Fruit fly (Drosophila melanogaster) whole organism, embryonic: ENCODE results near the gene CG13367.
A peak's percentile ranks its signal among the peaks of the same experiment; 100 is the strongest.

Experiments
- Antp ChIP-seq: fragments of 200-800 bp; sonication (Bioruptor generic); optimal IDR thresholded peaks from 3 replicates; lab custom pipeline; 2016; ENCODE audit warnings: missing biosample characterization, missing genetic modification characterization
- Bdp1 ChIP-seq: fragments of 200-800 bp; sonication (Bioruptor generic); optimal IDR thresholded peaks from 3 replicates; lab custom pipeline; 2016; ENCODE audit warnings: missing biosample characterization, missing genetic modification characterization
- Bgb ChIP-seq: fragments of 200-800 bp; sonication (Bioruptor generic); IDR thresholded peaks from 2 replicates; pipeline ENCODE4 v1.3.6; 2022; ENCODE audit warnings: missing biosample characterization, missing genetic modification characterization; ENCODE audit not compliant: partially characterized antibody
- CG10274 ChIP-seq: fragments of 200-800 bp; sonication (Bioruptor generic); optimal IDR thresholded peaks from 3 replicates; lab custom pipeline; 2017; ENCODE audit warnings: missing biosample characterization, mild to moderate bottlenecking, missing genetic modification characterization
- CG10959 ChIP-seq: fragments of 200-800 bp; sonication (Bioruptor generic); IDR thresholded peaks from 2 replicates; pipeline ENCODE4 v1.3.6; 2022; ENCODE audit warnings: missing biosample characterization, missing genetic modification characterization
- CG11560 ChIP-seq: fragments of 200-800 bp; sonication (Bioruptor generic); IDR thresholded peaks from 3 replicates; pipeline ENCODE4 v1.3.6; 2022; ENCODE audit warnings: missing biosample characterization, missing genetic modification characterization
- CG1233 ChIP-seq: fragments of 200-800 bp; sonication (Bioruptor generic); optimal IDR thresholded peaks from 4 replicates; lab custom pipeline; 2018; ENCODE audit warnings: missing biosample characterization, mild to moderate bottlenecking, missing genetic modification characterization
- CG14710 ChIP-seq: fragments of 200-800 bp; sonication (Bioruptor generic); optimal IDR thresholded peaks from 3 replicates; lab custom pipeline; 2019; ENCODE audit warnings: missing biosample characterization, mild to moderate bottlenecking, missing genetic modification characterization, moderate library complexity
- CG1603 ChIP-seq: fragments of 200-800 bp; sonication (Bioruptor generic); optimal IDR thresholded peaks from 2 replicates; lab custom pipeline; 2019; ENCODE audit warnings: missing biosample characterization, mild to moderate bottlenecking, missing genetic modification characterization, moderate library complexity
- CG18619 ChIP-seq: fragments of 200-800 bp; sonication (Bioruptor generic); optimal IDR thresholded peaks from 3 replicates; lab custom pipeline; 2017; ENCODE audit warnings: missing biosample characterization, mild to moderate bottlenecking, missing genetic modification characterization
- CG2120 ChIP-seq: fragments of 200-800 bp; sonication (Bioruptor generic); optimal IDR thresholded peaks from 3 replicates; lab custom pipeline; 2016; ENCODE audit warnings: missing biosample characterization, missing genetic modification characterization
- CG2199 ChIP-seq: fragments of 200-800 bp; sonication (Bioruptor generic); IDR thresholded peaks from 3 replicates; pipeline ENCODE4 v1.3.6; 2022; ENCODE audit warnings: missing biosample characterization, missing genetic modification characterization
- CG3163 ChIP-seq: fragments of 200-800 bp; sonication (Bioruptor generic); optimal IDR thresholded peaks from 3 replicates; lab custom pipeline; 2016; ENCODE audit warnings: missing biosample characterization, missing genetic modification characterization
- CG32532 ChIP-seq: fragments of 200-800 bp; sonication (Bioruptor generic); IDR thresholded peaks from 2 replicates; pipeline ENCODE4 v1.3.6; 2022; ENCODE audit warnings: missing biosample characterization, missing genetic modification characterization
- CG32767 ChIP-seq: fragments of 200-800 bp; sonication (Bioruptor generic); IDR thresholded peaks from 2 replicates; pipeline ENCODE4 v1.3.6; 2022; ENCODE audit warnings: missing biosample characterization, missing genetic modification characterization
- CG3726 ChIP-seq: fragments of 200-800 bp; sonication (Bioruptor generic); IDR thresholded peaks from 3 replicates; pipeline ENCODE4, ENCODE4 v1.3.6; 2022; ENCODE audit warnings: missing biosample characterization, missing genetic modification characterization
- CG6175 ChIP-seq: fragments of 200-800 bp; sonication (Bioruptor generic); IDR thresholded peaks from 3 replicates; pipeline ENCODE4 v1.3.6; 2022; ENCODE audit warnings: missing biosample characterization, missing genetic modification characterization
- CG9797 ChIP-seq: fragments of 200-800 bp; sonication (Bioruptor generic); optimal IDR thresholded peaks from 3 replicates; lab custom pipeline; 2018; ENCODE audit warnings: missing biosample characterization, mild to moderate bottlenecking, missing genetic modification characterization
- CG9932 ChIP-seq: fragments of 200-800 bp; sonication (Bioruptor generic); IDR thresholded peaks from 2 replicates; pipeline ENCODE4 v1.3.6; 2022; ENCODE audit warnings: missing biosample characterization, missing genetic modification characterization
- CkIIα-i1 ChIP-seq: fragments of 200-800 bp; sonication (Bioruptor generic); IDR thresholded peaks from 2 replicates; pipeline ENCODE4 v1.3.6; 2022; ENCODE audit warnings: missing biosample characterization, missing genetic modification characterization
- Doc3 ChIP-seq: fragments of 200-800 bp; sonication (Bioruptor generic); IDR thresholded peaks from 3 replicates; pipeline ENCODE4 v1.3.6; 2022; ENCODE audit warnings: missing biosample characterization, missing genetic modification characterization; ENCODE audit not compliant: partially characterized antibody
- Elba2 ChIP-seq: fragments of 200-800 bp; sonication (Bioruptor generic); optimal IDR thresholded peaks from 3 replicates; lab custom pipeline; 2016; ENCODE audit warnings: missing biosample characterization, missing genetic modification characterization
- Hey ChIP-seq: fragments of 200-800 bp; sonication (Bioruptor generic); optimal IDR thresholded peaks from 3 replicates; lab custom pipeline; 2018; ENCODE audit warnings: missing biosample characterization, mild to moderate bottlenecking, missing genetic modification characterization
- Lhr ChIP-seq: fragments of 200-800 bp; sonication (Bioruptor generic); optimal IDR thresholded peaks from 3 replicates; lab custom pipeline; 2017; ENCODE audit warnings: mild to moderate bottlenecking, missing biosample characterization, missing genetic modification reagents, missing genetic modification characterization
- NC2β ChIP-seq: fragments of 200-800 bp; sonication (Bioruptor generic); optimal IDR thresholded peaks from 2 replicates; lab custom pipeline; 2016; ENCODE audit warnings: missing biosample characterization, missing genetic modification characterization
- Nf-YC ChIP-seq: fragments of 200-800 bp; optimal IDR thresholded peaks from 3 replicates; lab custom pipeline; 2019; ENCODE audit warnings: missing biosample characterization, mild to moderate bottlenecking, missing genetic modification characterization, moderate library complexity
- Oaz ChIP-seq: fragments of 200-800 bp; sonication (Bioruptor generic); IDR thresholded peaks from 2 replicates; pipeline ENCODE4 v1.3.6; 2022; ENCODE audit warnings: missing biosample characterization, missing genetic modification characterization
- Opbp ChIP-seq: fragments of 200-800 bp; sonication (Bioruptor generic); IDR thresholded peaks from 3 replicates; pipeline ENCODE4 v1.3.6; 2022; ENCODE audit warnings: missing biosample characterization, missing genetic modification characterization; ENCODE audit not compliant: partially characterized antibody
- Optix ChIP-seq: fragments of 200-800 bp; sonication (Bioruptor generic); IDR thresholded peaks from 3 replicates; pipeline ENCODE4 v1.3.6; 2022; ENCODE audit warnings: missing biosample characterization, missing genetic modification characterization
- PHDP ChIP-seq: fragments of 200-800 bp; sonication (Bioruptor generic); optimal IDR thresholded peaks from 3 replicates; lab custom pipeline; 2018; ENCODE audit warnings: missing biosample characterization, mild to moderate bottlenecking, missing genetic modification characterization, moderate library complexity
- Poxn ChIP-seq: fragments of 200-800 bp; sonication (Bioruptor generic); IDR thresholded peaks from 2 replicates; pipeline ENCODE4 v1.3.6; 2022; ENCODE audit warnings: missing biosample characterization, missing genetic modification characterization
- ato ChIP-seq: fragments of 200-800 bp; sonication (Bioruptor generic); IDR thresholded peaks from 2 replicates; pipeline ENCODE4 v1.3.6; 2022; ENCODE audit warnings: missing biosample characterization, missing genetic modification characterization; ENCODE audit not compliant: partially characterized antibody
- bcd ChIP-seq: fragments of 200-800 bp; sonication (Bioruptor generic); optimal IDR thresholded peaks from 2 replicates; lab custom pipeline; 2017; ENCODE audit warnings: missing biosample characterization, mild to moderate bottlenecking, missing genetic modification characterization
- btn ChIP-seq: fragments of 200-800 bp; sonication (Bioruptor generic); optimal IDR thresholded peaks from 2 replicates; lab custom pipeline; 2016; ENCODE audit warnings: missing biosample characterization, missing genetic modification characterization
- cad ChIP-seq: fragments of >200 bp; optimal IDR thresholded peaks from 2 replicates; lab custom pipeline; 2017; ENCODE audit warnings: missing biosample characterization, missing genetic modification characterization
- chn ChIP-seq: fragments of 200-800 bp; sonication (Bioruptor generic); optimal IDR thresholded peaks from 2 replicates; lab custom pipeline; 2016; ENCODE audit warnings: missing biosample characterization, missing genetic modification characterization
- ham ChIP-seq: fragments of 200-800 bp; sonication (Bioruptor generic); IDR thresholded peaks from 2 replicates; pipeline ENCODE4 v1.3.6; 2022; ENCODE audit warnings: missing biosample characterization, missing genetic modification characterization
- hbn ChIP-seq: fragments of 200-800 bp; sonication (Bioruptor generic); IDR thresholded peaks from 2 replicates; pipeline ENCODE4 v1.3.6; 2022; ENCODE audit warnings: missing biosample characterization, missing genetic modification characterization; ENCODE audit not compliant: partially characterized antibody
- mld ChIP-seq: fragments of 200-800 bp; sonication (Bioruptor generic); IDR thresholded peaks from 3 replicates; pipeline ENCODE4 v1.3.6; 2022; ENCODE audit warnings: missing biosample characterization, missing genetic modification characterization; ENCODE audit not compliant: partially characterized antibody
- nerfin-1 ChIP-seq: fragments of 200-800 bp; sonication (Bioruptor generic); optimal IDR thresholded peaks from 3 replicates; lab custom pipeline; 2019; ENCODE audit warnings: missing biosample characterization, mild to moderate bottlenecking, missing genetic modification characterization, moderate library complexity
- nmo ChIP-seq: fragments of 200-800 bp; sonication (Bioruptor generic); optimal IDR thresholded peaks from 2 replicates; lab custom pipeline; 2018; ENCODE audit warnings: missing biosample characterization, mild to moderate bottlenecking, missing genetic modification characterization, moderate library complexity
- peb ChIP-seq: fragments of 200-800 bp; sonication (Bioruptor generic); IDR thresholded peaks from 2 replicates; pipeline ENCODE4 v1.3.6; 2022; ENCODE audit warnings: missing biosample characterization, missing genetic modification characterization
- prd ChIP-seq, 3 experiments: fragments of >200 bp in 2 of 3; fragments of 200-800 bp in 1 of 3; sonication (Bioruptor generic) in 1 of 3; optimal IDR thresholded peaks in 2 of 3; IDR thresholded peaks in 1 of 3; 2 replicates in 2 of 3; 3 replicates in 1 of 3; pipeline versions ENCODE4 v1.3.6 to Lab custom; 2017 to 2022; ENCODE audit warnings: missing biosample characterization in 1 of 3, missing genetic modification characterization in 1 of 3
- pros ChIP-seq: fragments of 200-800 bp; sonication (Bioruptor generic); optimal IDR thresholded peaks from 3 replicates; lab custom pipeline; 2019; ENCODE audit warnings: missing biosample characterization, mild to moderate bottlenecking, missing genetic modification characterization, moderate library complexity
- row ChIP-seq: fragments of 200-800 bp; sonication (Bioruptor generic); IDR thresholded peaks from 3 replicates; pipeline ENCODE4 v1.3.6; 2022; ENCODE audit warnings: missing biosample characterization, missing genetic modification characterization
- sens-2 ChIP-seq: fragments of 200-800 bp; sonication (Bioruptor generic); IDR thresholded peaks from 2 replicates; pipeline ENCODE4 v1.3.6; 2022; ENCODE audit warnings: missing biosample characterization, missing genetic modification characterization
- slp2 ChIP-seq: fragments of 200-800 bp; sonication (Bioruptor generic); optimal IDR thresholded peaks from 2 replicates; lab custom pipeline; 2016; ENCODE audit warnings: missing biosample characterization, missing genetic modification characterization
- stc ChIP-seq: fragments of 200-800 bp; sonication (Bioruptor generic); IDR thresholded peaks from 2 replicates; pipeline ENCODE4 v1.3.6; 2022; ENCODE audit warnings: missing biosample characterization, missing genetic modification characterization
- sug ChIP-seq: fragments of 200-800 bp; optimal IDR thresholded peaks from 2 replicates; lab custom pipeline; 2019; ENCODE audit warnings: missing biosample characterization, mild to moderate bottlenecking, missing genetic modification characterization, moderate library complexity

CG13367 gene

dm6 chrX:686437-686972, 41.9 kb downstream of the CG13367 start, which contains the start of gene sdk (continued):
- TF ChIP-seq Bgb (GFP tag; lab: Robert Waterston, UW) (peak; percentile 73), cad (GFP tag; lab: Kevin White, UChicago) (no peak), bcd (peak; percentile 94), Lhr (GFP tag; lab: Kevin White, UChicago) (peak; percentile 69), sug (tag; lab: Kevin White, UChicago) (peak; percentile 84), CkIIα-i1 (GFP tag; lab: Robert Waterston, UW) (0 out of 2 replicates have a peak, but pooled peaks have one; percentile 36), NC2β (peak; percentile 93), stc (GFP tag; lab: Robert Waterston, UW) (peak; percentile 86), Bdp1 (GFP tag; lab: Kevin White, UChicago) (peak; percentile 88), Antp (GFP tag; lab: Kevin White, UChicago) (peak; percentile 92), CG1233 (GFP tag; lab: Kevin White, UChicago) (peak; percentile 85), CG6175 (GFP tag; lab: Robert Waterston, UW) (peak; percentile 72), CG2199 (peak; percentile 58; the same call in 1 of the 3 replicates), pros (peak; percentile 28), Nf-YC (tag; lab: Kevin White, UChicago) (peak; percentile 89), CG10274 (GFP tag; lab: Kevin White, UChicago) (peak; percentile 77), CG9797 (GFP tag; lab: Kevin White, UChicago) (peak; percentile 34), Poxn (peak; percentile 46; the same call in 1 of the 2 replicates), CG3163 (GFP tag; lab: Kevin White, UChicago) (peak; percentile 80), CG11560 (peak; percentile 74), Hey (tag; lab: Kevin White, UChicago) (peak; percentile 61), CG18619 (GFP tag; lab: Kevin White, UChicago) (peak; percentile 94), CG10959 (GFP tag; lab: Robert Waterston, UW) (peak; percentile 67), ham (GFP tag; lab: Robert Waterston, UW) (0 out of 2 replicates have a peak, but pooled peaks have one; percentile 26), Elba2 (GFP tag; lab: Kevin White, UChicago) (peak; percentile 15), Optix (peak; percentile 92), prd (optimal IDR thresholded peaks at IDR 0.05; lab: Kevin White, UChicago) (no peak), prd (GFP tag; IDR thresholded peaks at IDR 0.05; lab: Robert Waterston, UW) (peak; percentile 92), CG2120 (GFP tag; lab: Kevin White, UChicago) (peak; percentile 95), hbn (GFP tag; lab: Robert Waterston, UW) (peak; percentile 36), nerfin-1 (tag; lab: Kevin White, UChicago) (peak; percentile 81), CG32532 (peak; percentile 88), CG9932 (peak; percentile 88), peb (peak; percentile 76), CG1603 (tag; lab: Kevin White, UChicago) (peak; percentile 83), nmo (GFP tag; lab: Kevin White, UChicago) (peak; percentile 93), CG14710 (peak; percentile 88), row (GFP tag; lab: Robert Waterston, UW) (peak; percentile 98), ato (GFP tag; lab: Robert Waterston, UW) (peak; percentile 65), CG3726 (peak; percentile 76; the same call in 2 of the 3 replicates), Oaz (peak; percentile 69; the same call in 1 of the 2 replicates), Doc3 (GFP tag; lab: Robert Waterston, UW) (peak; percentile 40; the same call in 2 of the 3 replicates), Opbp (peak; percentile 49; the same call in 1 of the 3 replicates), chn (GFP tag; lab: Kevin White, UChicago) (peak; percentile 96), slp2 (GFP tag; lab: Kevin White, UChicago) (peak; percentile 91), CG32767 (GFP tag; lab: Robert Waterston, UW) (peak; percentile 89), PHDP (tag; lab: Kevin White, UChicago) (peak; percentile 92), mld (GFP tag; lab: Robert Waterston, UW) (no peak), btn (GFP tag; lab: Kevin White, UChicago) (peak; percentile 85), sens-2 (GFP tag; lab: Robert Waterston, UW) (peak; percentile 59)
